Fruit fly (Drosophila melanogaster) whole organism, wandering third instar larva: ENCODE measurements around the gene CG6409.

Experiments
- CG9705 ChIP-seq: fragments of 200-800 bp; sonication (Bioruptor generic); optimal IDR thresholded peaks from 2 replicates; lab custom pipeline; 2018; ENCODE audit warnings: missing biosample characterization, mild to moderate bottlenecking, missing genetic modification characterization
- brk ChIP-seq: fragments of 200-800 bp; sonication (Bioruptor generic); optimal IDR thresholded peaks from 2 replicates; lab custom pipeline; 2016; ENCODE audit warnings: missing biosample characterization, mild to moderate bottlenecking, missing genetic modification characterization
- dsf ChIP-seq: sonication (Bioruptor generic); optimal IDR thresholded peaks from 2 replicates; lab custom pipeline; 2016; ENCODE audit warnings: missing biosample characterization, missing genetic modification characterization, borderline replicate concordance
- lola ChIP-seq: fragments of >200 bp; optimal IDR thresholded peaks from 2 replicates; lab custom pipeline; 2017; ENCODE audit warnings: missing biosample characterization, missing genetic modification characterization
- tai ChIP-seq: sonication (Bioruptor generic); optimal IDR thresholded peaks from 2 replicates; lab custom pipeline; 2016; ENCODE audit warnings: missing biosample characterization, missing genetic modification characterization

The CG6409 gene

DNA sequence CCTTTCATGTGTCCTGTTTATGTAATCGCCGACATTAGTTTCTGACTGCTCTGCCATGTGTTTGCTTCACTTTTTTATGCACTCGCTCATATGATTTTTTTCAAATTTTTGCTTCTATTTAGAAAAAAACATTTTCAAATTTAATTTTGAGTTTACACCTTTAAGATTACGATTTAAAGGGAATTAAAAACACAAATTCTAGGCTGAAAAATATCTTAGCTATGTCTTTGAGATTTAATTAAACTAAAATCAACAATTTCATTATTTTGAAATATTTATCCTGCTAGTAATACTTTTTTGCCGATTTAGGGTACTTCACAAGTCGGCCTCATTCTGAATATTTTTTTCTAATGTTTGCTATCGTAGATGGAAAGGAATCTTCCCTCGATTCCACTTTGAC is 49.0 kb downstream of the CG6409 start:
- TF ChIP-seq tai, result no peak
- no peak for TF ChIP-seq dsf (GFP tag; lab: Kevin White, UChicago)
- TF ChIP-seq lola, result no peak
- TF ChIP-seq CG9705 (GFP tag; lab: Kevin White, UChicago), result no peak
- no peak for TF ChIP-seq brk (GFP tag; lab: Kevin White, UChicago)
